Fruit fly (Drosophila melanogaster): ENCODE data around the gene CG34162.

CG34162 gene

DNA sequence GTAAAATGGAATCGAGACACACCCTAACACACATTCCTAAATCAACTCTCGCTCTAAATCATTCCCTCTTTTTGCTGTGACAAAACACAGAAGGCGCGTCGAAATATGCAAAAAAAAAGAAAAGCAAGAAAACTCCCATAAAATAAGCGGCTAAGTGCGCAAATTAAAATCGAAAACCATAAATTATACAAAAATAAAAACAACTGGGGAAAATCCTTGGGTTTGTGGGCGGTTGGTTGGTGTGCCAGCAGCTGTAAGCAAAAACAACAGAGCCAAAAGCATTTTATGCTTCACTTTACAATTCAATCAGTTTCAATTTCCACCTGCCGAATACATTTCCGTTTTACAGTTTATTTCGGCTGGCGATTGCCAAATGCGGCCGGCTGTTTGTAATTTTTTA, 4.2 kb downstream of the CG34162 start, which contains the start of gene CG43438:
CG43438 (plus strand) TSS at position 301 of the 400 bp plus-strand sequence.
- no peak for TF ChIP-seq noc (tag; optimal IDR thresholded peaks at IDR 0.05)

DNA sequence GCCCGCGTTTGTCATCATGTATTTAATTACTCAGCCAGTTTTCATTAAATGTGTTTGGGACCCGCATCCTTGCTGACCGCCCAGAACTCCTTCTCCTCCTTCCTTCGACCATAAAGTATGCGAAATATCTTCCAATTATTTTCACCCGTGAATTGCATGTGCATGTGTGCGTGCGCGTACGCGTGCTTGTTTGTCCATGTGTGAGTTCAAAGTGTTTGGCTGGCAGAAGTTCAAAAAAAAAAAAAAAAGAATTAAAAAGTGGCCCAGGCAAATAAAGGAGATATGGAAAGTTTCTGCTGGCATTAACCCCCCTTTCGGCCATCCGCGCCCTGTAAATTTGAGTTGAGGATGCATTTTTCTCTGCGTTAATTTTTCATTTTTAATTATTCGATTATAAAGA, 22.2 kb downstream of the CG34162 start:
- TF ChIP-seq noc (tag; optimal IDR thresholded peaks at IDR 0.05), result no peak

DNA sequence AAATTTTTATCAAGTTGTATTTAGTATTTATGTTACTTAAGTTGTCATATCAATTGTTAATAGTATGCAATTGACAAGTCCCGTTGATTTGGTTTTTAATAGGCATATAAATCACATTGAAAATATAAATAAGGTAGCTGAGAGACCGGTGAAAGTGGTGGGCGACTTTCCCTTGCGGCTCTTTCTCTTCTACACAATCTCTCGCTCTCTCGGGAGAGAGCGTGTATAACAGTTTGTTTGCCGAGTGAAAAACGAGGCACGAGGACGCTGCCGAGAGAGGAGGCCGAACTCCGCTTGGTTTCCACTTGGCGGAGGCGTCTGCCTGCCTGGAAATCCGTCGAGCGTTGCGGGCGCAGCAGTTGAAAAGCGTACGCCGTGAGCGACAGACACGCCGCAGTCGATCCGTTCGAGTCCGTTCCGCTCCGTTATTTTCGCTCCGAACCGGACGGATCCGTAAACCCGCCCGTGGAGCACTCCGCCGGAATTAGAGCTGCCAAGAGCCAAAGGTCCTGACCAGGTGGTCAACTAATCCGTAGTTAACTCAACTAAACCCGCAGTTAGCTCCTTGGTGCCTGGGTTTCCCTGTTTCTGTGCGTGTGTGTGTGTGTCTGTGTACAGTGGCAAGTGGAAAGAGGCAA, 50.1 kb downstream of the CG34162 start, which contains the start of gene kek2:
kek2 (plus strand) TSS at position 321 of the 638 bp plus-strand sequence.
- no peak for TF ChIP-seq noc (tag; optimal IDR thresholded peaks at IDR 0.05)

Measured in whole organism, larva.